Fruit fly (Drosophila melanogaster) Kc167 (cell line): Measurements from ENCODE around the gene CG9449.

Experiments used
- Myc ChIP-seq: fragments of >200 bp; optimal IDR thresholded peaks from 2 replicates; lab custom pipeline; 2017; ENCODE audit warnings: missing external identifiers
- Sin3A ChIP-seq: fragments of >200 bp; optimal IDR thresholded peaks from 2 replicates; lab custom pipeline; 2018; ENCODE audit warnings: missing external identifiers
- h ChIP-seq: fragments of >200 bp; optimal IDR thresholded peaks from 3 replicates; lab custom pipeline; 2018; ENCODE audit warnings: missing external identifiers
- insv ChIP-seq: fragments of >200 bp; optimal IDR thresholded peaks from 3 replicates; lab custom pipeline; 2018; ENCODE audit warnings: missing external identifiers
- psq ChIP-seq: fragments of >200 bp; optimal IDR thresholded peaks from 2 replicates; lab custom pipeline; 2017; ENCODE audit warnings: missing external identifiers

DNA sequence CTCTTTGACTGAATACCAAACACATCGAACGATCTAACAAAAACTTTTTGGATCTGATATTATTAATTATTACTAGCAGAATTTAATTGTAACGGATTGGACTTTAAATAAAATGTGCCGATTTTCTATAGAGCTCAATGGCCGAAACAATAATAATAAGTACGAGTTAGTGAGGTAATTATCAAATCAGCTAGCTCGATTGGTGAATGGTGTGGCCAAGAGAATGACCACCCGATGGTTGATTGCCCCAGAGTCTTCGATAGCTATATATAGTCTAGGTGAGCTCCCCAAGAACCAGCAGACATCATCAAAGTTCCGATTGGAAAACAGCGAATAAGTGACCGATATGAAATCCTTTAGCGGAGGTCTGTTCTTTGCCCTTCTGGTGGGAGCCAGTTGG lies 21.8 kb upstream of the CG9449 start, which contains the start of gene Cpr76Bb:
- no peak for TF ChIP-seq psq (lab: Kevin White, UChicago)
- TF ChIP-seq h (lab: Kevin White, UChicago): no peak
- no peak for TF ChIP-seq Myc (lab: Kevin White, UChicago)
- no peak for TF ChIP-seq Sin3A (lab: Kevin White, UChicago)
- TF ChIP-seq insv: no peak
